Fruit fly (Drosophila melanogaster) whole organism, embryonic: ENCODE measurements around the gene CG13131.

Experiments
- ATbp ChIP-seq: fragments of 200-800 bp; sonication (Bioruptor generic); optimal IDR thresholded peaks from 2 replicates; lab custom pipeline; 2017; ENCODE audit warnings: missing biosample characterization, mild to moderate bottlenecking, missing genetic modification characterization, missing genetic modification reagents
- Antp ChIP-seq: fragments of 200-800 bp; sonication (Bioruptor generic); optimal IDR thresholded peaks from 3 replicates; lab custom pipeline; 2016; ENCODE audit warnings: missing biosample characterization, missing genetic modification characterization
- Blimp-1 ChIP-seq: fragments of 200-800 bp; sonication (Bioruptor generic); optimal IDR thresholded peaks from 3 replicates; lab custom pipeline; 2018; ENCODE audit warnings: missing biosample characterization, missing genetic modification characterization, mild to moderate bottlenecking, moderate library complexity, missing genetic modification reagents
- CG10321 ChIP-seq: fragments of 200-800 bp; sonication (Bioruptor generic); IDR thresholded peaks from 2 replicates; pipeline ENCODE4 v1.3.6; 2022; ENCODE audit warnings: missing biosample characterization, missing genetic modification characterization
- CG10959 ChIP-seq: fragments of 200-800 bp; sonication (Bioruptor generic); IDR thresholded peaks from 2 replicates; pipeline ENCODE4 v1.3.6; 2022; ENCODE audit warnings: missing biosample characterization, missing genetic modification characterization
- CG11247 ChIP-seq: fragments of 200-800 bp; sonication (Bioruptor generic); IDR thresholded peaks from 2 replicates; pipeline ENCODE4 v1.3.6; 2022; ENCODE audit warnings: missing biosample characterization, missing genetic modification characterization
- CG11723 ChIP-seq: fragments of 200-800 bp; sonication (Bioruptor generic); optimal IDR thresholded peaks from 2 replicates; lab custom pipeline; 2017; ENCODE audit warnings: missing biosample characterization, mild to moderate bottlenecking, missing genetic modification characterization
- CG12299 ChIP-seq: fragments of 200-800 bp; sonication (Bioruptor generic); optimal IDR thresholded peaks from 2 replicates; lab custom pipeline; 2018; ENCODE audit warnings: missing biosample characterization, mild to moderate bottlenecking, missing genetic modification characterization
- CG12744 ChIP-seq: fragments of 200-800 bp; sonication (Bioruptor generic); optimal IDR thresholded peaks from 2 replicates; lab custom pipeline; 2016; ENCODE audit warnings: missing biosample characterization, missing genetic modification characterization
- CG13296 ChIP-seq: fragments of 200-800 bp; sonication (Bioruptor generic); optimal IDR thresholded peaks from 3 replicates; lab custom pipeline; 2018; ENCODE audit warnings: missing biosample characterization, mild to moderate bottlenecking, missing genetic modification characterization
- CG14667 ChIP-seq: fragments of 200-800 bp; sonication (Bioruptor generic); IDR thresholded peaks from 2 replicates; pipeline ENCODE4 v1.3.6; 2022; ENCODE audit warnings: missing biosample characterization, missing genetic modification characterization
- CG18262 ChIP-seq: fragments of 200-800 bp; optimal IDR thresholded peaks from 3 replicates; lab custom pipeline; 2019; ENCODE audit warnings: missing biosample characterization, mild to moderate bottlenecking, missing genetic modification characterization, moderate library complexity
- CG18619 ChIP-seq: fragments of 200-800 bp; sonication (Bioruptor generic); optimal IDR thresholded peaks from 3 replicates; lab custom pipeline; 2017; ENCODE audit warnings: missing biosample characterization, mild to moderate bottlenecking, missing genetic modification characterization
- CG31388 ChIP-seq: fragments of 200-800 bp; sonication (Bioruptor generic); optimal IDR thresholded peaks from 2 replicates; lab custom pipeline; 2016; ENCODE audit warnings: missing biosample characterization, missing genetic modification characterization
- CG34376 ChIP-seq: fragments of 200-800 bp; sonication (Bioruptor generic); optimal IDR thresholded peaks from 2 replicates; lab custom pipeline; 2018; ENCODE audit warnings: missing biosample characterization, mild to moderate bottlenecking, missing genetic modification characterization
- CG3995 ChIP-seq: fragments of 200-800 bp; sonication (Bioruptor generic); optimal IDR thresholded peaks from 3 replicates; lab custom pipeline; 2016; ENCODE audit warnings: missing biosample characterization, missing genetic modification characterization
- CG6254 ChIP-seq: fragments of 200-800 bp; sonication (Bioruptor generic); optimal IDR thresholded peaks from 3 replicates; lab custom pipeline; 2017; ENCODE audit warnings: mild to moderate bottlenecking, missing biosample characterization, missing genetic modification reagents, missing genetic modification characterization
- CG9727 ChIP-seq: fragments of 200-800 bp; sonication (Bioruptor generic); optimal IDR thresholded peaks from 3 replicates; lab custom pipeline; 2017; ENCODE audit warnings: missing biosample characterization, mild to moderate bottlenecking, missing genetic modification characterization
- CrebB ChIP-seq: fragments of 200-800 bp; sonication (Bioruptor generic); optimal IDR thresholded peaks from 3 replicates; lab custom pipeline; 2018; ENCODE audit warnings: missing biosample characterization, mild to moderate bottlenecking, missing genetic modification characterization
- Dbx ChIP-seq: fragments of 200-800 bp; sonication (Bioruptor generic); IDR thresholded peaks from 3 replicates; pipeline ENCODE4 v1.3.6; 2022; ENCODE audit warnings: missing biosample characterization, missing genetic modification characterization
- E2f2 ChIP-seq: fragments of 200-800 bp; sonication (Bioruptor generic); IDR thresholded peaks from 2 replicates; pipeline ENCODE4 v1.3.6; 2022; ENCODE audit warnings: missing biosample characterization, missing genetic modification characterization
- Eip74EF ChIP-seq, 2 experiments: fragments of 200-800 bp in 1 of 2; fragments of >200 bp in 1 of 2; sonication (Bioruptor generic) in 1 of 2; optimal IDR thresholded peaks; 2 replicates each; lab custom pipeline; 2017 to 2019; ENCODE audit warnings: missing biosample characterization in 2 of 2, missing genetic modification characterization in 2 of 2, mild to moderate bottlenecking in 1 of 2, moderate library complexity in 1 of 2
- MESR4 ChIP-seq: fragments of 200-800 bp; sonication (Bioruptor generic); optimal IDR thresholded peaks from 2 replicates; lab custom pipeline; 2018; ENCODE audit warnings: missing biosample characterization, mild to moderate bottlenecking, missing genetic modification characterization, moderate library complexity
- Med ChIP-seq: fragments of 200-800 bp; sonication (Bioruptor generic); peaks from one replicate; lab custom pipeline; 2016; ENCODE audit warnings: missing biosample characterization, missing genetic modification characterization, mild to moderate bottlenecking, inconsistent platforms, moderate library complexity
- NC2α ChIP-seq: fragments of 200-800 bp; sonication (Bioruptor generic); optimal IDR thresholded peaks from 2 replicates; lab custom pipeline; 2016; ENCODE audit warnings: missing biosample characterization, missing genetic modification characterization
- Nf-YC ChIP-seq: fragments of 200-800 bp; optimal IDR thresholded peaks from 3 replicates; lab custom pipeline; 2019; ENCODE audit warnings: missing biosample characterization, mild to moderate bottlenecking, missing genetic modification characterization, moderate library complexity
- Rfx ChIP-seq: fragments of 200-800 bp; sonication (Bioruptor generic); IDR thresholded peaks from 2 replicates; pipeline ENCODE4 v1.3.6; 2022; ENCODE audit warnings: missing biosample characterization, missing genetic modification characterization
- ac ChIP-seq: fragments of 200-800 bp; sonication (Bioruptor generic); optimal IDR thresholded peaks from 3 replicates; lab custom pipeline; 2017; ENCODE audit warnings: missing biosample characterization, mild to moderate bottlenecking, missing genetic modification characterization
- ara ChIP-seq: fragments of 200-800 bp; sonication (Bioruptor generic); IDR thresholded peaks from 2 replicates; pipeline ENCODE4 v1.3.6; 2022; ENCODE audit warnings: missing biosample characterization, missing genetic modification characterization
- crc ChIP-seq: fragments of 200-800 bp; sonication (Bioruptor generic); optimal IDR thresholded peaks from 2 replicates; lab custom pipeline; 2016; ENCODE audit warnings: missing biosample characterization, missing genetic modification characterization
- da ChIP-seq: fragments of 200-800 bp; sonication (Bioruptor generic); optimal IDR thresholded peaks from 2 replicates; lab custom pipeline; 2016; ENCODE audit warnings: missing biosample characterization, missing genetic modification characterization
- dpn ChIP-seq, 2 experiments: fragments of 200-800 bp; sonication (Bioruptor generic); optimal IDR thresholded peaks; 3 replicates each; lab custom pipeline; 2016; ENCODE audit warnings: missing biosample characterization in 2 of 2, missing genetic modification characterization in 2 of 2
- fu2 ChIP-seq: fragments of 200-800 bp; sonication (Bioruptor generic); optimal IDR thresholded peaks from 2 replicates; lab custom pipeline; 2016; ENCODE audit warnings: missing biosample characterization, missing genetic modification characterization
- grau ChIP-seq: fragments of 200-800 bp; optimal IDR thresholded peaks from 3 replicates; lab custom pipeline; 2019; ENCODE audit warnings: missing biosample characterization, mild to moderate bottlenecking, missing genetic modification characterization, moderate library complexity
- hb ChIP-seq: fragments of 200-800 bp; sonication (Bioruptor generic); IDR thresholded peaks from 3 replicates; pipeline ENCODE4 v1.3.6; 2022; ENCODE audit warnings: missing biosample characterization, missing genetic modification characterization; ENCODE audit not compliant: partially characterized antibody
- hbn ChIP-seq: fragments of 200-800 bp; sonication (Bioruptor generic); IDR thresholded peaks from 2 replicates; pipeline ENCODE4 v1.3.6; 2022; ENCODE audit warnings: missing biosample characterization, missing genetic modification characterization; ENCODE audit not compliant: partially characterized antibody
- kay ChIP-seq: fragments of 200-800 bp; sonication (Bioruptor generic); optimal IDR thresholded peaks from 2 replicates; lab custom pipeline; 2016; ENCODE audit warnings: missing biosample characterization, missing genetic modification characterization
- knrl ChIP-seq: fragments of 200-800 bp; sonication (Bioruptor generic); IDR thresholded peaks from 3 replicates; pipeline ENCODE4 v1.3.6; 2022; ENCODE audit warnings: missing biosample characterization, missing genetic modification characterization; ENCODE audit not compliant: partially characterized antibody
- lilli ChIP-seq: fragments of 200-800 bp; sonication (Bioruptor generic); optimal IDR thresholded peaks from 3 replicates; lab custom pipeline; 2016; ENCODE audit warnings: missing biosample characterization, missing genetic modification characterization
- nom ChIP-seq: fragments of 200-800 bp; sonication (Bioruptor generic); optimal IDR thresholded peaks from 2 replicates; lab custom pipeline; 2017; ENCODE audit warnings: missing biosample characterization, missing genetic modification characterization, mild to moderate bottlenecking, moderate library complexity, missing genetic modification reagents
- otp ChIP-seq: fragments of 200-800 bp; sonication (Bioruptor generic); IDR thresholded peaks from 3 replicates; pipeline ENCODE4, ENCODE4 v1.3.6; 2022; ENCODE audit warnings: missing biosample characterization, missing genetic modification characterization
- peb ChIP-seq: fragments of 200-800 bp; sonication (Bioruptor generic); IDR thresholded peaks from 2 replicates; pipeline ENCODE4 v1.3.6; 2022; ENCODE audit warnings: missing biosample characterization, missing genetic modification characterization
- pnt ChIP-seq: fragments of 200-800 bp; sonication (Bioruptor generic); optimal IDR thresholded peaks from 3 replicates; lab custom pipeline; 2016; ENCODE audit warnings: missing biosample characterization, missing genetic modification characterization
- row ChIP-seq: fragments of 200-800 bp; sonication (Bioruptor generic); IDR thresholded peaks from 3 replicates; pipeline ENCODE4 v1.3.6; 2022; ENCODE audit warnings: missing biosample characterization, missing genetic modification characterization
- run ChIP-seq: fragments of 200-800 bp; sonication (Bioruptor generic); optimal IDR thresholded peaks from 3 replicates; lab custom pipeline; 2018; ENCODE audit warnings: missing biosample characterization, mild to moderate bottlenecking, missing genetic modification characterization
- sqz ChIP-seq: fragments of 200-800 bp; sonication (Bioruptor generic); optimal IDR thresholded peaks from 3 replicates; lab custom pipeline; 2018; ENCODE audit warnings: missing biosample characterization, mild to moderate bottlenecking, missing genetic modification characterization
- unc-4 ChIP-seq: fragments of 200-800 bp; sonication (Bioruptor generic); IDR thresholded peaks from 2 replicates; pipeline ENCODE4 v1.3.6; 2022; ENCODE audit warnings: missing biosample characterization, missing genetic modification characterization; ENCODE audit not compliant: partially characterized antibody
- vnd ChIP-seq: fragments of 200-800 bp; sonication (Bioruptor generic); IDR thresholded peaks from 3 replicates; pipeline ENCODE4 v1.3.6; 2022; ENCODE audit warnings: missing biosample characterization, missing genetic modification characterization; ENCODE audit not compliant: partially characterized antibody
- yki ChIP-seq: fragments of >200 bp; optimal IDR thresholded peaks from 3 replicates; lab custom pipeline; 2018

Gene CG13131

dm6 chr2L:9984078-9984772, 33.0 kb downstream of the CG13131 start, which contains the start of gene bib (continued):
- TF ChIP-seq CG34376 (GFP tag; lab: Kevin White, UChicago) (peak; percentile 22), NC2α (GFP tag; lab: Kevin White, UChicago) (no peak), CrebB (tag; lab: Kevin White, UChicago) (no peak), yki (lab: Kevin White, UChicago) (no peak), CG6254 (GFP tag; lab: Kevin White, UChicago) (peak; percentile 85), MESR4 (GFP tag; lab: Kevin White, UChicago) (peak; percentile 8), knrl (no peak), row (GFP tag; lab: Robert Waterston, UW) (peak; percentile 85), hbn (GFP tag; lab: Robert Waterston, UW) (no peak), pnt (GFP tag; lab: Kevin White, UChicago) (peak; percentile 28), Rfx (GFP tag; lab: Robert Waterston, UW) (peak; percentile 67), Nf-YC (tag; lab: Kevin White, UChicago) (peak; percentile 64), sqz (GFP tag; lab: Kevin White, UChicago) (peak; percentile 78), Antp (peak; percentile 10), CG9727 (peak; percentile 96), Dbx (GFP tag; lab: Robert Waterston, UW) (0 out of 3 replicates have a peak, but pooled peaks have one; percentile 19), CG13296 (GFP tag; lab: Kevin White, UChicago) (peak; percentile 73), run (tag; lab: Kevin White, UChicago) (peak; percentile 61), ATbp (GFP tag; lab: Kevin White, UChicago) (peak; percentile 82), fu2 (GFP tag; lab: Kevin White, UChicago) (no peak), vnd (GFP tag; lab: Robert Waterston, UW) (no peak), CG12299 (tag; lab: Kevin White, UChicago) (peak; percentile 62), otp (peak; percentile 58; the same call in 2 of the 3 replicates), CG31388 (GFP tag; lab: Kevin White, UChicago) (peak; percentile 32), unc-4 (GFP tag; lab: Robert Waterston, UW) (no peak), ac (peak; percentile 81), CG12744 (GFP tag; lab: Kevin White, UChicago) (no peak), CG11723 (peak; percentile 71), E2f2 (GFP tag; lab: Robert Waterston, UW) (no peak; the same call in 1 of the 2 replicates), crc (GFP tag; lab: Kevin White, UChicago) (no peak), nom (peak; percentile 81), peb (GFP tag; lab: Robert Waterston, UW) (peak; percentile 48), lilli (GFP tag; lab: Kevin White, UChicago) (peak; percentile 67), CG3995 (GFP tag; lab: Kevin White, UChicago) (no peak), Eip74EF (GFP tag; optimal IDR thresholded peaks at IDR 0.05; lab: Kevin White, UChicago) (peak in 1 of 2 experiments; percentile 81), CG10321 (GFP tag; lab: Robert Waterston, UW) (no peak), CG14667 (peak; percentile 13; the same call in 1 of the 2 replicates), CG18262 (peak; percentile 96), CG18619 (GFP tag; lab: Kevin White, UChicago) (peak; percentile 86), hb (GFP tag; lab: Robert Waterston, UW) (no peak), Blimp-1 (GFP tag; lab: Kevin White, UChicago) (peak; percentile 86), kay (peak; percentile 53), CG10959 (GFP tag; lab: Robert Waterston, UW) (peak; percentile 79), grau (tag; lab: Kevin White, UChicago) (peak; percentile 87), dpn (GFP tag; optimal IDR thresholded peaks at IDR 0.05; lab: Kevin White, UChicago) (peak; percentile 1 to 82), ara (GFP tag; lab: Robert Waterston, UW) (peak; percentile 63), da (GFP tag; lab: Kevin White, UChicago) (no peak), CG11247 (GFP tag; lab: Robert Waterston, UW) (no peak), Med (GFP tag; lab: Kevin White, UChicago) (peak; percentile 87)
